Worm (Caenorhabditis elegans): ENCODE data around the gene K02E11.4.

The K02E11.4 gene

ce11 chrV:14267326-14267942, 19.5 kb upstream of the K02E11.4 start:
- TF ChIP-seq unc-86 (tag; optimal IDR thresholded peaks at IDR 0.05) (no peak), F13H6.1 (tag; optimal IDR thresholded peaks at IDR 0.05) (no peak), Y22D7AL.16 (tag; optimal IDR thresholded peaks at IDR 0.05) (no peak), pat-9 (tag; optimal IDR thresholded peaks at IDR 0.05) (no peak), T23F11.4 (GFP tag; optimal IDR thresholded peaks at IDR 0.05) (no peak), pax-1 (tag; optimal IDR thresholded peaks at IDR 0.05) (no peak), pha-4 (tag; optimal IDR thresholded peaks at IDR 0.05) (no peak), fkh-10 (GFP tag; optimal IDR thresholded peaks at IDR 0.05) (no peak), odd-2 (tag; optimal IDR thresholded peaks at IDR 0.05) (no peak), elt-4 (tag; optimal IDR thresholded peaks at IDR 0.05) (no peak), che-1 (tag; optimal IDR thresholded peaks at IDR 0.05) (no peak), lim-6 (tag; optimal IDR thresholded peaks at IDR 0.05) (no peak), syd-9 (tag; optimal IDR thresholded peaks at IDR 0.05) (no peak)

- TF ChIP-seq pqm-1 (tag; optimal IDR thresholded peaks at IDR 0.05) = no peak
- no peak for TF ChIP-seq elt-2 (tag; optimal IDR thresholded peaks at IDR 0.05)
- TF ChIP-seq pat-9 (tag; optimal IDR thresholded peaks at IDR 0.05) = no peak
- TF ChIP-seq ceh-34 (tag; optimal IDR thresholded peaks at IDR 0.05) = no peak
- TF ChIP-seq pha-2 (tag; optimal IDR thresholded peaks at IDR 0.05) = no peak
- TF ChIP-seq ahr-1 (tag; optimal IDR thresholded peaks at IDR 0.05) = no peak
- TF ChIP-seq lin-11 (tag; optimal IDR thresholded peaks at IDR 0.05) = no peak
- TF ChIP-seq unc-42 (tag; optimal IDR thresholded peaks at IDR 0.05) = no peak
- TF ChIP-seq che-1 (tag; optimal IDR thresholded peaks at IDR 0.05) = no peak
- TF ChIP-seq ama-1 (optimal IDR thresholded peaks at IDR 0.05) = no peak
- TF ChIP-seq pag-3 (tag; optimal IDR thresholded peaks at IDR 0.05; ENCODE audit: borderline replicate concordance) = no peak
Measured at ce11 chrV:14260831-14261230, 12.9 kb upstream of the K02E11.4 start, which contains the start of gene F40G12.2. TSS of gene F40G12.2 (minus strand) at chrV:14260931.

- no peak for TF ChIP-seq ztf-16 (tag; optimal IDR thresholded peaks at IDR 0.05)
Measured at ce11 chrV:14256813-14257212, 8.9 kb upstream of the K02E11.4 start, which contains the start of gene sre-8. TSS of gene sre-8 (plus strand) at chrV:14257113.

ce11 chrV:14254221-14254620, 6.3 kb upstream of the K02E11.4 start, which contains the start of gene K02E11.7:
TSS of gene K02E11.7 (minus strand) at chrV:14254321.
- TF ChIP-seq odd-2 (tag; optimal IDR thresholded peaks at IDR 0.05) (no peak), zip-5 (tag; optimal IDR thresholded peaks at IDR 0.05) (no peak), C38D4.7 (GFP tag; optimal IDR thresholded peaks at IDR 0.05) (no peak), ttx-3 (tag; optimal IDR thresholded peaks at IDR 0.05) (no peak), ref-2 (tag; optimal IDR thresholded peaks at IDR 0.05) (no peak), tbx-2 (tag; optimal IDR thresholded peaks at IDR 0.05) (no peak), sdc-2 (tag; optimal IDR thresholded peaks at IDR 0.05) (no peak), lim-6 (tag; optimal IDR thresholded peaks at IDR 0.05) (no peak), K09A11.1 (tag; optimal IDR thresholded peaks at IDR 0.05; ENCODE audit: insufficient read depth) (no peak), unc-42 (tag; optimal IDR thresholded peaks at IDR 0.05) (no peak), ceh-9 (tag; optimal IDR thresholded peaks at IDR 0.05) (no peak), ama-1 (optimal IDR thresholded peaks at IDR 0.05) (no peak), C08G9.2 (tag; optimal IDR thresholded peaks at IDR 0.05) (no peak), nhr-232 (tag; optimal IDR thresholded peaks at IDR 0.05) (no peak)

- TF ChIP-seq ref-2 (tag; optimal IDR thresholded peaks at IDR 0.05) = no peak
- no peak for TF ChIP-seq dve-1 (tag; optimal IDR thresholded peaks at IDR 0.05)
- no peak for TF ChIP-seq ceh-6 (GFP tag; optimal IDR thresholded peaks at IDR 0.05)
- no peak for TF ChIP-seq K09A11.1 (tag; optimal IDR thresholded peaks at IDR 0.05; ENCODE audit: insufficient read depth)
- TF ChIP-seq pha-4 (tag; optimal IDR thresholded peaks at IDR 0.05) = no peak
- no peak for TF ChIP-seq madf-2 (tag; optimal IDR thresholded peaks at IDR 0.05)
- TF ChIP-seq unc-42 (tag; optimal IDR thresholded peaks at IDR 0.05) = no peak
- TF ChIP-seq unc-3 (GFP tag; conservative IDR thresholded peaks at IDR 0.05) = no peak
- no peak for TF ChIP-seq unc-3 (tag; optimal IDR thresholded peaks at IDR 0.05)
- no peak for TF ChIP-seq odd-2 (tag; optimal IDR thresholded peaks at IDR 0.05)
- TF ChIP-seq ceh-14 (tag; optimal IDR thresholded peaks at IDR 0.05) = no peak
- TF ChIP-seq mec-3 (tag; optimal IDR thresholded peaks at IDR 0.05; ENCODE audit: borderline replicate concordance) = no peak
- TF ChIP-seq pros-1 (tag; optimal IDR thresholded peaks at IDR 0.05) = no peak
- no peak for TF ChIP-seq hlh-13 (GFP tag; optimal IDR thresholded peaks at IDR 0.05)
- no peak for TF ChIP-seq tbx-2 (tag; optimal IDR thresholded peaks at IDR 0.05)
- no peak for TF ChIP-seq K02D7.2 (tag; optimal IDR thresholded peaks at IDR 0.05)
- no peak for TF ChIP-seq C08G9.2 (tag; optimal IDR thresholded peaks at IDR 0.05)
- no peak for TF ChIP-seq pqm-1 (tag; optimal IDR thresholded peaks at IDR 0.05)
- no peak for TF ChIP-seq nhr-232 (tag; optimal IDR thresholded peaks at IDR 0.05)
Measured at ce11 chrV:14252025-14252424, 4.1 kb upstream of the K02E11.4 start, which contains the start of gene K02E11.5. TSS of gene K02E11.5 (plus strand) at chrV:14252325.
